Worm (Caenorhabditis elegans) whole organism, L1 larva: ENCODE measurements around the gene R02F2.10.
A peak's percentile ranks its signal among the peaks of the same experiment; 100 is the strongest.

Experiments
- C16A3.4 ChIP-seq: fragments of 150-350 bp; optimal IDR thresholded peaks from 2 replicates; lab custom pipeline; 2014; ENCODE audit warnings: missing biosample characterization, missing genetic modification characterization
- C34B4.2 ChIP-seq: sonication (generic microtip); optimal IDR thresholded peaks from 2 replicates; lab custom pipeline; 2017; ENCODE audit warnings: mild to moderate bottlenecking, missing genetic modification characterization, missing compliant biosample characterization
- F16B12.6 ChIP-seq: fragments of 150-350 bp; optimal IDR thresholded peaks from 2 replicates; lab custom pipeline; 2014; ENCODE audit warnings: missing biosample characterization, missing genetic modification characterization
- aha-1 ChIP-seq: fragments of 150-350 bp; optimal IDR thresholded peaks from 2 replicates; lab custom pipeline; 2014; ENCODE audit warnings: missing biosample characterization, missing genetic modification characterization
- alr-1 ChIP-seq: fragments of 200-800 bp; sonication (Bioruptor generic); optimal IDR thresholded peaks from 2 replicates; lab custom pipeline; 2018; ENCODE audit warnings: borderline replicate concordance, mild to moderate bottlenecking, missing genetic modification characterization, missing compliant biosample characterization
- aly-2 ChIP-seq: fragments of 150-350 bp; optimal IDR thresholded peaks from 2 replicates; lab custom pipeline; 2014; ENCODE audit warnings: missing biosample characterization, missing genetic modification characterization
- blmp-1 ChIP-seq: fragments of 150-350 bp; optimal IDR thresholded peaks from 2 replicates; lab custom pipeline; 2014; ENCODE audit warnings: missing biosample characterization, missing genetic modification characterization
- ceh-63 ChIP-seq: fragments of 200-800 bp; sonication (Bioruptor generic); optimal IDR thresholded peaks from 2 replicates; lab custom pipeline; 2018; ENCODE audit warnings: mild to moderate bottlenecking, missing genetic modification characterization, missing compliant biosample characterization
- ceh-8 ChIP-seq: fragments of 200-800 bp; sonication (Bioruptor generic); optimal IDR thresholded peaks from 2 replicates; lab custom pipeline; 2018; ENCODE audit warnings: mild to moderate bottlenecking, missing genetic modification characterization, moderate library complexity, missing compliant biosample characterization
- ceh-82 ChIP-seq, 3 experiments: fragments of 150-350 bp in 1 of 3; sonication (generic microtip) in 2 of 3; optimal IDR thresholded peaks; 2 replicates each; lab custom pipeline; 2014 to 2017; ENCODE audit warnings: missing biosample characterization in 3 of 3, missing genetic modification characterization in 3 of 3
- ceh-88 ChIP-seq: fragments of 200-800 bp; sonication (Bioruptor generic); IDR thresholded peaks from 2 replicates; pipeline ENCODE4 v1.3.6; 2022; ENCODE audit warnings: missing genetic modification characterization, missing compliant biosample characterization
- ces-1 ChIP-seq: fragments of 150-350 bp; optimal IDR thresholded peaks from 2 replicates; lab custom pipeline; 2014; ENCODE audit warnings: missing biosample characterization, missing genetic modification reagents, missing genetic modification characterization
- dpl-1 ChIP-seq, 3 experiments: fragments of 150-350 bp in 2 of 3; sonication (generic microtip) in 1 of 3; optimal IDR thresholded peaks; 2 replicates each; lab custom pipeline; 2014 to 2017; ENCODE audit warnings: missing biosample characterization in 3 of 3, missing genetic modification characterization in 3 of 3, missing genetic modification reagents in 3 of 3
- efl-3 ChIP-seq: fragments of 200-800 bp; sonication (Bioruptor generic); optimal IDR thresholded peaks from 2 replicates; lab custom pipeline; 2018; ENCODE audit warnings: mild to moderate bottlenecking, missing genetic modification characterization, missing compliant biosample characterization
- egl-13 ChIP-seq: sonication (generic microtip); optimal IDR thresholded peaks from 2 replicates; lab custom pipeline; 2016; ENCODE audit warnings: missing genotype, missing genetic modification reagents, missing genetic modification characterization, missing compliant biosample characterization
- elt-2 ChIP-seq: sonication (generic microtip); optimal IDR thresholded peaks from 2 replicates; lab custom pipeline; 2016; ENCODE audit warnings: missing genetic modification characterization, mild to moderate bottlenecking, inconsistent platforms, missing compliant biosample characterization, missing genetic modification reagents
- elt-3 ChIP-seq, 6 experiments: fragments of 150-350 bp in 1 of 6; sonication (generic microtip); optimal IDR thresholded peaks; 2 replicates each; lab custom pipeline; 2017 to 2018; ENCODE audit warnings: missing biosample characterization in 6 of 6, missing genetic modification characterization in 6 of 6, inconsistent platforms in 1 of 6
- ets-5 ChIP-seq: fragments of 200-800 bp; sonication (Bioruptor generic); IDR thresholded peaks from 2 replicates; pipeline ENCODE4 v1.3.6; 2022; ENCODE audit warnings: missing genetic modification characterization, missing compliant biosample characterization
- fkh-4 ChIP-seq: sonication (generic microtip); optimal IDR thresholded peaks from 2 replicates; lab custom pipeline; 2016; ENCODE audit warnings: missing compliant biosample characterization, missing genetic modification characterization, borderline replicate concordance
- fkh-8 ChIP-seq: sonication (generic microtip); optimal IDR thresholded peaks from 2 replicates; lab custom pipeline; 2016; ENCODE audit warnings: mild to moderate bottlenecking, missing genetic modification characterization, missing compliant biosample characterization
- grh-1 ChIP-seq: fragments of 200-800 bp; sonication (Bioruptor generic); IDR thresholded peaks from 2 replicates; pipeline ENCODE4 v1.3.6; 2022; ENCODE audit warnings: missing genetic modification reagents, missing genetic modification characterization, missing compliant biosample characterization
- hlh-17 ChIP-seq: fragments of 200-800 bp; sonication (Bioruptor generic); optimal IDR thresholded peaks from 2 replicates; lab custom pipeline; 2018; ENCODE audit warnings: missing genetic modification characterization, mild to moderate bottlenecking, missing compliant biosample characterization, moderate library complexity, borderline replicate concordance
- hlh-4 ChIP-seq: sonication (generic microtip); optimal IDR thresholded peaks from 2 replicates; lab custom pipeline; 2016; ENCODE audit warnings: mild to moderate bottlenecking, missing genetic modification characterization, missing compliant biosample characterization
- hpl-2 ChIP-seq: fragments of 150-350 bp; optimal IDR thresholded peaks from 2 replicates; lab custom pipeline; 2014; ENCODE audit warnings: missing biosample characterization, missing genetic modification reagents, missing genetic modification characterization
- irx-1 ChIP-seq: sonication (generic microtip); optimal IDR thresholded peaks from 2 replicates; lab custom pipeline; 2016; ENCODE audit warnings: missing genetic modification characterization, missing compliant biosample characterization
- isw-1 ChIP-seq: fragments of 200-800 bp; sonication (Bioruptor generic); IDR thresholded peaks from 2 replicates; pipeline ENCODE4 v1.3.6; 2022; ENCODE audit warnings: missing genetic modification characterization, missing compliant biosample characterization
- jun-1 ChIP-seq: fragments of 150-350 bp; optimal IDR thresholded peaks from 2 replicates; lab custom pipeline; 2014; ENCODE audit warnings: missing biosample characterization, missing genetic modification reagents, missing genetic modification characterization
- lin-13 ChIP-seq: fragments of 150-350 bp; optimal IDR thresholded peaks from 2 replicates; lab custom pipeline; 2014; ENCODE audit warnings: missing biosample characterization, missing genetic modification reagents, missing genetic modification characterization
- lin-14 ChIP-seq: fragments of 200-800 bp; sonication (Bioruptor generic); optimal IDR thresholded peaks from 2 replicates; lab custom pipeline; 2018; ENCODE audit warnings: mild to moderate bottlenecking, missing genetic modification characterization, moderate library complexity, missing compliant biosample characterization
- lin-15B ChIP-seq: fragments of 150-350 bp; sonication (generic microtip); optimal IDR thresholded peaks from 3 replicates; lab custom pipeline; 2014; ENCODE audit warnings: missing biosample characterization, missing genetic modification characterization
- mdl-1 ChIP-seq, 2 experiments: fragments of 150-350 bp; optimal IDR thresholded peaks; 2 replicates each; lab custom pipeline; 2014 to 2017; ENCODE audit warnings: missing biosample characterization in 2 of 2, missing genetic modification characterization in 2 of 2, inconsistent platforms in 1 of 2
- mef-2 ChIP-seq: fragments of 150-350 bp; optimal IDR thresholded peaks from 2 replicates; lab custom pipeline; 2014; ENCODE audit warnings: missing biosample characterization, missing genetic modification characterization
- mep-1 ChIP-seq: fragments of 150-350 bp; optimal IDR thresholded peaks from 2 replicates; lab custom pipeline; 2014; ENCODE audit warnings: missing biosample characterization, missing genetic modification characterization
- nhr-11 ChIP-seq: fragments of 150-350 bp; optimal IDR thresholded peaks from 2 replicates; lab custom pipeline; 2014; ENCODE audit warnings: missing biosample characterization, missing genetic modification characterization
- nhr-12 ChIP-seq: sonication (generic microtip); optimal IDR thresholded peaks from 2 replicates; lab custom pipeline; 2017; ENCODE audit warnings: missing biosample characterization, missing genetic modification characterization
- nhr-20 ChIP-seq: sonication (generic microtip); optimal IDR thresholded peaks from 2 replicates; lab custom pipeline; 2016; ENCODE audit warnings: mild to moderate bottlenecking, missing genetic modification characterization, missing compliant biosample characterization
- nhr-237 ChIP-seq: fragments of 150-350 bp; optimal IDR thresholded peaks from 2 replicates; lab custom pipeline; 2014; ENCODE audit warnings: missing biosample characterization, missing genetic modification characterization
- nhr-84 ChIP-seq: sonication (generic microtip); optimal IDR thresholded peaks from 2 replicates; lab custom pipeline; 2017; ENCODE audit warnings: missing biosample characterization, missing genetic modification characterization
- nhr-85 ChIP-seq: sonication (generic microtip); peaks from one replicate; lab custom pipeline; 2016; ENCODE audit warnings: missing genetic modification characterization, inconsistent platforms, missing compliant biosample characterization
- nhr-90 ChIP-seq: sonication (generic microtip); optimal IDR thresholded peaks from 2 replicates; lab custom pipeline; 2016; ENCODE audit warnings: mild to moderate bottlenecking, missing genetic modification characterization, missing compliant biosample characterization; ENCODE audit not compliant: poor library complexity
- pag-3 ChIP-seq: sonication (generic microtip); optimal IDR thresholded peaks from 2 replicates; lab custom pipeline; 2017; ENCODE audit warnings: missing genetic modification characterization, mild to moderate bottlenecking, missing compliant biosample characterization, antibody characterized with exemption, borderline replicate concordance; ENCODE audit not compliant: insufficient read depth
- pqm-1 ChIP-seq: sonication (generic microtip); optimal IDR thresholded peaks from 3 replicates; lab custom pipeline; 2017; ENCODE audit warnings: missing biosample characterization, missing genetic modification characterization
- skn-1 ChIP-seq: fragments of 150-350 bp; optimal IDR thresholded peaks from 2 replicates; lab custom pipeline; 2014; ENCODE audit warnings: missing biosample characterization, missing genetic modification characterization
- snpc-4 ChIP-seq: fragments of 150-350 bp; optimal IDR thresholded peaks from 2 replicates; lab custom pipeline; 2014; ENCODE audit warnings: missing biosample characterization, missing genetic modification characterization
- snu-23 ChIP-seq: sonication (generic microtip); optimal IDR thresholded peaks from 2 replicates; lab custom pipeline; 2016; ENCODE audit warnings: missing genetic modification characterization, missing compliant biosample characterization
- sox-4 ChIP-seq: sonication (generic microtip); optimal IDR thresholded peaks from 2 replicates; lab custom pipeline; 2016; ENCODE audit warnings: missing genetic modification characterization, missing compliant biosample characterization
- sup-37 ChIP-seq: fragments of 200-800 bp; sonication (Bioruptor generic); optimal IDR thresholded peaks from 2 replicates; lab custom pipeline; 2018; ENCODE audit warnings: mild to moderate bottlenecking, missing genetic modification characterization, missing compliant biosample characterization
- swsn-7 ChIP-seq: sonication (generic microtip); optimal IDR thresholded peaks from 2 replicates; lab custom pipeline; 2016; ENCODE audit warnings: missing genetic modification characterization, missing compliant biosample characterization
- tlp-1 ChIP-seq: fragments of 150-350 bp; optimal IDR thresholded peaks from 2 replicates; lab custom pipeline; 2014; ENCODE audit warnings: missing biosample characterization, missing genetic modification characterization
- vab-15 ChIP-seq: sonication (generic microtip); optimal IDR thresholded peaks from 2 replicates; lab custom pipeline; 2017; ENCODE audit warnings: missing genotype, mild to moderate bottlenecking, missing genetic modification characterization, missing compliant biosample characterization
- xbp-1 ChIP-seq: sonication (generic microtip); optimal IDR thresholded peaks from 2 replicates; lab custom pipeline; 2016; ENCODE audit warnings: missing genetic modification characterization, missing compliant biosample characterization
- ztf-11 ChIP-seq, 2 experiments: sonication (generic microtip); optimal IDR thresholded peaks; 2 replicates each; lab custom pipeline; 2016 to 2017; ENCODE audit warnings: missing genetic modification characterization in 2 of 2, missing biosample characterization in 1 of 2, missing compliant biosample characterization in 1 of 2
- ztf-4 ChIP-seq: fragments of 150-350 bp; optimal IDR thresholded peaks from 2 replicates; lab custom pipeline; 2014; ENCODE audit warnings: missing biosample characterization, missing genetic modification characterization

The R02F2.10 gene

DNA sequence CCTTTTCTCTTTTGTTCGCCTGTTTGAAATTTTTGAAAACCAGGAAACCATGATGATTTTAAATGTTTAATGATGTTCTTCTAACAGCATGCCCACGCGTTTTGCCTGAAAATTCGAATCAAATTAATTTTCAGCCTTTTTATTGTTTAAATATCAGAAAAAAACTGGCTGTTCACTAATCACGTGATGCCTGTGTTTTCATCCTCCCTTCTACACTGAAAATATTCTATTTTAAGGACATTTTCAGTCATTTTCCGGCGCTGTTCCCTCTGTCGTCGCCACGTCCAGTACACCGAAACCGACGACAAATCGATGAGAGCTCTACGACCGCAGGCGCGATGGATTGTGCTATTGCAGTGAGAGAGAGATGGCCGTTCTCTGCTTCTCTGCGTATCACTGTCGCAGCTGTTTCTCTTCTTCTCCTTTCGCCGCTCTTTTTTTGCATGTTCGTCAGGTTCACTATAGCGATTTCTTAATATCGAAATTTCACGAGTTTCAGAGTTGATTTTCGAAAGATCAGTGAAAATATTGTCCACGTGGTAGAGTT is 28.3 kb upstream of the R02F2.10 start, which contains the start of gene F48E8.8:
Gene F48E8.8 (minus strand): TSS at position 51 of the 547 bp plus-strand sequence.
- TF ChIP-seq aha-1 = no peak
- TF ChIP-seq nhr-20 = peak; percentile 50
- TF ChIP-seq mdl-1 (tag; optimal IDR thresholded peaks at IDR 0.05; lab: Kevin White, UChicago) = peak in 1 of 2 experiments; percentile 34
- TF ChIP-seq hlh-4 (tag; lab: Kevin White, UChicago) = no peak
- TF ChIP-seq ceh-82 (tag; optimal IDR thresholded peaks at IDR 0.05; lab: Kevin White, UChicago) = peak; percentile 9 to 58 (median 49)
- TF ChIP-seq hlh-17 (GFP tag; lab: Kevin White, UChicago) = no peak
- TF ChIP-seq mef-2 (tag; lab: Kevin White, UChicago) = no peak
- TF ChIP-seq ceh-63 = no peak
- no peak for TF ChIP-seq elt-3 (tag; optimal IDR thresholded peaks at IDR 0.05; lab: Kevin White, UChicago)
- TF ChIP-seq blmp-1 (tag; lab: Kevin White, UChicago) = no peak
- no peak for TF ChIP-seq snpc-4 (tag; lab: Kevin White, UChicago)
- TF ChIP-seq lin-13 = no peak
- peak; percentile 66 for TF ChIP-seq snu-23 (GFP tag; lab: Kevin White, UChicago)
- TF ChIP-seq jun-1 (tag; lab: Kevin White, UChicago) = peak; percentile 3
- TF ChIP-seq hpl-2 (GFP tag; lab: Kevin White, UChicago) = no peak
- peak; percentile 32 for TF ChIP-seq xbp-1 (tag; lab: Kevin White, UChicago)
- TF ChIP-seq nhr-237 (tag; lab: Kevin White, UChicago) = no peak
- TF ChIP-seq nhr-90 (tag; lab: Kevin White, UChicago) = no peak
- TF ChIP-seq ces-1 (GFP tag; lab: Kevin White, UChicago) = no peak
- no peak for TF ChIP-seq sup-37 (GFP tag; lab: Kevin White, UChicago)
- TF ChIP-seq tlp-1 = no peak
- TF ChIP-seq ztf-4 (tag; lab: Kevin White, UChicago) = no peak
- no peak for TF ChIP-seq pqm-1 (tag; lab: Kevin White, UChicago)
- no peak for TF ChIP-seq ets-5
- peak; percentile 55 for TF ChIP-seq skn-1 (tag; lab: Kevin White, UChicago)
- no peak for TF ChIP-seq vab-15 (tag; lab: Kevin White, UChicago)
- no peak for TF ChIP-seq alr-1 (tag; lab: Kevin White, UChicago)
- peak; percentile 34 to 63 (median 62) for TF ChIP-seq dpl-1 (GFP tag; optimal IDR thresholded peaks at IDR 0.05; lab: Kevin White, UChicago)
- TF ChIP-seq sox-4 (tag; lab: Kevin White, UChicago) = no peak
- TF ChIP-seq fkh-4 (tag; lab: Kevin White, UChicago) = no peak
- no peak for TF ChIP-seq C16A3.4 (tag; lab: Kevin White, UChicago)
- no peak for TF ChIP-seq aly-2 (tag; lab: Kevin White, UChicago)
- TF ChIP-seq ceh-88 (GFP tag; lab: Robert Waterston, UW) = no peak
- no peak for TF ChIP-seq irx-1
- peak; percentile 33 for TF ChIP-seq isw-1
- TF ChIP-seq ztf-11 (tag; optimal IDR thresholded peaks at IDR 0.05; lab: Kevin White, UChicago) = no peak
- peak; percentile 56 for TF ChIP-seq swsn-7
- TF ChIP-seq pag-3 (tag; lab: Kevin White, UChicago) = no peak
- TF ChIP-seq fkh-8 = peak; percentile 67
- no peak for TF ChIP-seq nhr-11 (tag; lab: Kevin White, UChicago)
- no peak for TF ChIP-seq elt-2 (tag; lab: Kevin White, UChicago)
- TF ChIP-seq grh-1 (GFP tag; lab: Robert Waterston, UW) = no peak
- no peak for TF ChIP-seq nhr-12 (tag; lab: Kevin White, UChicago)
- TF ChIP-seq lin-15B = peak; percentile 19
- no peak for TF ChIP-seq nhr-84 (tag; lab: Kevin White, UChicago)
- peak; percentile 79 for TF ChIP-seq F16B12.6
- TF ChIP-seq ceh-8 = no peak
- TF ChIP-seq efl-3 = no peak
- TF ChIP-seq mep-1 (tag; lab: Kevin White, UChicago) = peak; percentile 30
- peak; percentile 70 for TF ChIP-seq nhr-85 (tag; lab: Kevin White, UChicago)
- no peak for TF ChIP-seq egl-13 (tag; lab: Kevin White, UChicago)
- TF ChIP-seq lin-14 (GFP tag; lab: Kevin White, UChicago) = peak; percentile 80
- no peak for TF ChIP-seq C34B4.2 (tag; lab: Kevin White, UChicago)
